Worm (Caenorhabditis elegans) whole organism, mixed stage, embryonic: ENCODE measurements around the gene igdb-3.

Experiments
- M03D4.4 ChIP-seq: sonication (generic microtip); optimal IDR thresholded peaks from 2 replicates; lab custom pipeline; 2017; ENCODE audit warnings: mild to moderate bottlenecking, missing genetic modification characterization, missing compliant biosample characterization
- bed-3 ChIP-seq: fragments of 200-800 bp; sonication (Bioruptor generic); optimal IDR thresholded peaks from 3 replicates; lab custom pipeline; 2018; ENCODE audit warnings: mild to moderate bottlenecking, missing genetic modification characterization, moderate library complexity, missing compliant biosample characterization
- blmp-1 ChIP-seq: fragments of 150-350 bp; optimal IDR thresholded peaks from 2 replicates; lab custom pipeline; 2014; ENCODE audit warnings: missing biosample characterization, missing genetic modification characterization
- ceh-39 ChIP-seq: fragments of 150-350 bp; optimal IDR thresholded peaks from 2 replicates; lab custom pipeline; 2014; ENCODE audit warnings: missing biosample characterization, missing genetic modification characterization
- ceh-83 ChIP-seq: fragments of 200-800 bp; sonication (Bioruptor generic); optimal IDR thresholded peaks from 2 replicates; lab custom pipeline; 2018; ENCODE audit warnings: mild to moderate bottlenecking, missing genetic modification characterization, missing compliant biosample characterization
- ces-1 ChIP-seq: fragments of 150-350 bp; optimal IDR thresholded peaks from 2 replicates; lab custom pipeline; 2014; ENCODE audit warnings: missing biosample characterization, missing genetic modification reagents, missing genetic modification characterization
- cnd-1 ChIP-seq: fragments of 200-800 bp; sonication (Bioruptor generic); optimal IDR thresholded peaks from 2 replicates; lab custom pipeline; 2018; ENCODE audit warnings: mild to moderate bottlenecking, missing genetic modification characterization, missing compliant biosample characterization
- elt-1 ChIP-seq: sonication (generic microtip); optimal IDR thresholded peaks from 2 replicates; lab custom pipeline; 2017; ENCODE audit warnings: missing genetic modification characterization, mild to moderate bottlenecking, missing compliant biosample characterization, antibody characterized with exemption, moderate library complexity, borderline replicate concordance; ENCODE audit not compliant: insufficient read depth
- elt-3 ChIP-seq: fragments of 150-350 bp; optimal IDR thresholded peaks from 2 replicates; lab custom pipeline; 2014; ENCODE audit warnings: missing biosample characterization, missing genetic modification characterization
- flh-1 ChIP-seq: fragments of 200-800 bp; sonication (Bioruptor generic); optimal IDR thresholded peaks from 2 replicates; lab custom pipeline; 2018; ENCODE audit warnings: mild to moderate bottlenecking, missing genetic modification characterization, moderate library complexity, missing compliant biosample characterization
- ham-2 ChIP-seq: fragments of 200-800 bp; sonication (Bioruptor generic); optimal IDR thresholded peaks from 2 replicates; lab custom pipeline; 2018; ENCODE audit warnings: mild to moderate bottlenecking, missing genetic modification characterization, missing compliant biosample characterization
- hlh-1 ChIP-seq: fragments of 150-350 bp; optimal IDR thresholded peaks from 2 replicates; lab custom pipeline; 2014; ENCODE audit warnings: missing biosample characterization, missing genetic modification reagents, missing genetic modification characterization
- lin-13 ChIP-seq: fragments of 150-350 bp; optimal IDR thresholded peaks from 2 replicates; lab custom pipeline; 2014; ENCODE audit warnings: missing biosample characterization, missing genetic modification characterization
- lsy-2 ChIP-seq: fragments of 150-350 bp; optimal IDR thresholded peaks from 2 replicates; lab custom pipeline; 2014; ENCODE audit warnings: missing biosample characterization, missing genetic modification characterization
- mab-5 ChIP-seq: fragments of 150-350 bp; optimal IDR thresholded peaks from 2 replicates; lab custom pipeline; 2014; ENCODE audit warnings: missing biosample characterization, missing genetic modification characterization
- mep-1 ChIP-seq: fragments of 150-350 bp; optimal IDR thresholded peaks from 2 replicates; lab custom pipeline; 2017; ENCODE audit warnings: missing biosample characterization, missing genetic modification reagents, missing genetic modification characterization, inconsistent platforms
- mls-2 ChIP-seq: sonication (generic microtip); optimal IDR thresholded peaks from 2 replicates; lab custom pipeline; 2016; ENCODE audit warnings: mild to moderate bottlenecking, missing genetic modification characterization, moderate library complexity, missing compliant biosample characterization
- nhr-12 ChIP-seq: fragments of 150-350 bp; optimal IDR thresholded peaks from 2 replicates; lab custom pipeline; 2014; ENCODE audit warnings: missing biosample characterization, missing genetic modification characterization
- nhr-2 ChIP-seq: fragments of 150-350 bp; optimal IDR thresholded peaks from 2 replicates; lab custom pipeline; 2014; ENCODE audit warnings: missing biosample characterization, missing genetic modification characterization
- nhr-76 ChIP-seq: sonication (generic microtip); optimal IDR thresholded peaks from 2 replicates; lab custom pipeline; 2017; ENCODE audit warnings: missing biosample characterization, missing genetic modification characterization
- pha-4 ChIP-seq: fragments of 150-350 bp; optimal IDR thresholded peaks from 2 replicates; lab custom pipeline; 2018; ENCODE audit warnings: missing biosample characterization, missing genetic modification reagents, missing genetic modification characterization
- sem-2 ChIP-seq: fragments of 200-800 bp; sonication (Bioruptor generic); optimal IDR thresholded peaks from 2 replicates; lab custom pipeline; 2018; ENCODE audit warnings: mild to moderate bottlenecking, missing genetic modification characterization, missing compliant biosample characterization
- snpc-4 ChIP-seq: fragments of 150-350 bp; optimal IDR thresholded peaks from 2 replicates; lab custom pipeline; 2014; ENCODE audit warnings: missing biosample characterization, missing genetic modification characterization
- sptf-1 ChIP-seq: sonication (generic microtip); optimal IDR thresholded peaks from 2 replicates; lab custom pipeline; 2017; ENCODE audit warnings: mild to moderate bottlenecking, missing genetic modification characterization, moderate library complexity, missing compliant biosample characterization
- tbx-8 ChIP-seq: fragments of 200-800 bp; sonication (Bioruptor generic); optimal IDR thresholded peaks from 2 replicates; lab custom pipeline; 2018; ENCODE audit warnings: mild to moderate bottlenecking, missing genetic modification characterization, moderate library complexity, missing compliant biosample characterization
- unc-120 ChIP-seq: sonication (generic microtip); optimal IDR thresholded peaks from 2 replicates; lab custom pipeline; 2017; ENCODE audit warnings: missing genetic modification characterization, missing compliant biosample characterization; ENCODE audit not compliant: poor library complexity, severe bottlenecking
- unc-62 ChIP-seq: fragments of 150-350 bp; optimal IDR thresholded peaks from 2 replicates; lab custom pipeline; 2014; ENCODE audit warnings: missing biosample characterization, missing genetic modification reagents, missing genetic modification characterization
- zip-8 ChIP-seq: fragments of 150-350 bp; optimal IDR thresholded peaks from 2 replicates; lab custom pipeline; 2014; ENCODE audit warnings: missing biosample characterization, missing genetic modification characterization
- ztf-11 ChIP-seq: fragments of 150-350 bp; optimal IDR thresholded peaks from 2 replicates; lab custom pipeline; 2014; ENCODE audit warnings: missing biosample characterization, missing genetic modification characterization

The igdb-3 gene

DNA sequence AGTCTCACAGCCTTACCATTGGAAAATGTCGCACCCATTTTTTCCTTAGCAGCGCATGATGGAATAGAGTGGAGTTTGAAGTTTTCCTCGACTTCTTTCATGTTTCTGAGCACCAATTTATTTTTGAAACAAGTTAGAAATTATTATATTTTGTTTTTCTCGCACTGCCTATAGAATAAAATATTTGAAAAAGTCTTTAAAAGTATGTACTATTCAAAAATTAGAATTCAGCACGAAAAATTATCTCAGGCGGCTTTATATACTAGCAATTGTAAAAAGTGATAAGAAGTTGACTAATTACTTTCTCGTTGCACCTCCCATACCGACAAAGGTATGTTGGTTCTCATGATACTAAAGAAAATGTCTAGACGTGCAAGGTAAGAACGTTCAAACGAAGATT, 38.3 kb upstream of the igdb-3 start, which contains the start of gene C03B1.9:
TSS of gene C03B1.9 (minus strand) at position 101 of the 400 bp plus-strand sequence.
- TF ChIP-seq bed-3 (GFP tag; lab: Kevin White, UChicago) (no peak), ztf-11 (tag; lab: Kevin White, UChicago) (no peak), elt-3 (tag; lab: Kevin White, UChicago) (no peak), mep-1 (tag; lab: Kevin White, UChicago) (no peak), mls-2 (tag; lab: Kevin White, UChicago) (no peak), ceh-83 (GFP tag; lab: Kevin White, UChicago) (no peak), M03D4.4 (tag; lab: Kevin White, UChicago) (no peak), nhr-12 (no peak), ceh-39 (tag; lab: Kevin White, UChicago) (no peak), unc-62 (no peak), blmp-1 (tag; lab: Kevin White, UChicago) (no peak), lin-13 (tag; lab: Kevin White, UChicago) (no peak), snpc-4 (tag; lab: Kevin White, UChicago) (no peak), tbx-8 (no peak), hlh-1 (tag; lab: Kevin White, UChicago) (no peak), sptf-1 (tag; lab: Kevin White, UChicago) (no peak), lsy-2 (tag; lab: Kevin White, UChicago) (no peak), pha-4 (no peak), nhr-76 (no peak), unc-120 (no peak)

DNA sequence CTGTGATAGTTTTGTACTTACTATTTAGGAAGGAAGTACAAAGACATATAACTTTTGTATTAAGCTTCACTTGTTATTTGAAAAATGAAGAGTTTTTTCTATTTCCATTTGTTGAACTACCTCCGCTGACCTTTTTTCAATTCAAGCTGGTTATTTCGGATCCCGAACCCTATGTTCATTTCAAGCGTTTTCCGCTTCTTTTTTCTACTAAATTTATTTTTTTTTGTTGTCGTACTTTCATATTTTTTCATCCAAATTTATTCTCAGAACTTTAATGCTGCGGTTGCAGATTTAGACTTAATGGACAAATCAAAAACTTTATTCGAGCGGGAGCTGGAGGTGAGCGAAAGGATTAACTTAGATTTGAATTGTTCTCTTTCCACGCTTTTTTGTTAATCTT, 35.3 kb upstream of the igdb-3 start, which contains the start of gene C03B1.6:
TSS of gene C03B1.6 (plus strand) at position 301 of the 400 bp plus-strand sequence.
- TF ChIP-seq M03D4.4 (tag; lab: Kevin White, UChicago) = no peak
- TF ChIP-seq mab-5 (tag; lab: Kevin White, UChicago) = no peak
- no peak for TF ChIP-seq sptf-1 (tag; lab: Kevin White, UChicago)
- TF ChIP-seq lin-13 (tag; lab: Kevin White, UChicago) = no peak
- no peak for TF ChIP-seq unc-120
- TF ChIP-seq ces-1 (GFP tag; lab: Kevin White, UChicago) = no peak
- TF ChIP-seq pha-4 = no peak
- no peak for TF ChIP-seq ham-2 (GFP tag; lab: Kevin White, UChicago)
- TF ChIP-seq lsy-2 (tag; lab: Kevin White, UChicago) = no peak
- TF ChIP-seq nhr-12 = no peak
- TF ChIP-seq nhr-2 (tag; lab: Kevin White, UChicago) = no peak
- TF ChIP-seq hlh-1 (tag; lab: Kevin White, UChicago) = no peak
- TF ChIP-seq zip-8 (tag; lab: Kevin White, UChicago) = no peak
- no peak for TF ChIP-seq elt-1 (tag; lab: Kevin White, UChicago)
- TF ChIP-seq tbx-8 = no peak

DNA sequence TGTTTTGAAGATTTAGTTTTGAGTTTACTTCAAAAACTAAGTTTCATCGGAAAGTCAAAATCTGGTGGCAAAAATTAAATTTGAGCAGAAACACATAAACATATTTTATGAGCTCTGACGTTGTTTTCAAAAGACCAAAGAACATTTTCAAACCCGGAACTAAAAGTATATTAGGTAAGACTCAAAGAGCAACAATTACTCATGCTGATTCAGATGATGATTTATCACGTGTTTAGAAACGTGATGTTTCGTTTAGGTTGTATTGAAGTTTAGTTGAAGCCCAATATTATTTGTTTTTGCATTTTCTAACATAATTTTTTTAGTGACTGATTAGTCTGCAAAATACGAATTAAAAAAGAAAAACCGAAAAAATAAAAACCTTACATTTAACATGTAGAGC, 31.5 kb upstream of the igdb-3 start:
- TF ChIP-seq nhr-12 = no peak

DNA sequence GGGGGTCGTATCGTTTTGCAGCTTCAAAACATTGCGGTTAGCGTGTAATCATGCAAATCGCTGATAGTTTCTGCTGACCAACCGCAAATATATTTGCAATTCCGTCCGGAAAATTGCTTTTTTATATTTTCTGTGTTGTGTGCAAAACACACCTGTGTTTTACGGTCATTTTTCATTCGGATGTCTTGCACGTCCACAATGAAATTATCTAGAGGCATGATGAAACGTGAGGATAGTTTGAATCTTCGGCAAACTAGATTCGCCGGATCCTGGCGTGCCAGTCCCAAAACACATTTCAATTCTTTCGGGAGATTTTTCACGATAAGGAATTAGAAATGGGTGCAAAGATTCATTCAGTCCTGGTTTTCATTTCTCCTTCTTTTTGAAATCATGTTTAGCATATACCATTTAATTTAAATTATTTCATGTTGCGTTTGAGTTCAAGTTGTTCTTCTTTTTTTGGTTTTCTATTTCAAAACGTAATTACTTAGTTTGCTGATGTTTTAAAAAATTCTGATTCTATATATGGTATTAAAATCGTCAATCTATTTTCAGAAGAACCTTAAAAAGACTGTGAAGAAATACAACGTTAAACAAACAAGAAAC, 30.2 kb upstream of the igdb-3 start, which contains the start of gene C03B1.5:
TSS of gene C03B1.5 (plus strand) at position 556 of the 606 bp plus-strand sequence.
- TF ChIP-seq ceh-83 (GFP tag; lab: Kevin White, UChicago) (no peak), ham-2 (GFP tag; lab: Kevin White, UChicago) (no peak), tbx-8 (no peak)

DNA sequence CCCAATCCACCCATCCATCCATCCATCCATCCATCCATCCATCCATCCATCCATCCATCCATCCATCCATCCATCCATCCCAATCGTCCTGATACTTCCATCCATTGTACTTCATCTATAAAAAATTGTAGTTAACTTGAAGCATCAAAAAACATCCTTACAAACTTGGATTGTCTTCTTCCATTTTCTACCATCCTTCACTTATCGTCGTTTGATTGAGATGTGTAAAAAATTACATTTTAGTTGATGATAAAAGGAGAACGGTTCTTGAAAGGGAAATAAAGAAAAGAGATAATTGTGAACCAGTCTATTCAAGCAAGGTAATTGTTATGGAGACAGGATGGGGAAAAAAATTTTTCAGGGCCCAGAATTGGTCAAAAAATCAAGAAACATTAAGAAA, 27.5 kb upstream of the igdb-3 start, which contains the start of gene C03B1.10:
TSS of gene C03B1.10 (minus strand) at position 101 of the 400 bp plus-strand sequence.
- TF ChIP-seq M03D4.4 (tag; lab: Kevin White, UChicago) (no peak), mep-1 (tag; lab: Kevin White, UChicago) (no peak), sptf-1 (tag; lab: Kevin White, UChicago) (no peak), flh-1 (no peak), mls-2 (tag; lab: Kevin White, UChicago) (no peak), nhr-2 (tag; lab: Kevin White, UChicago) (no peak), tbx-8 (no peak), sem-2 (GFP tag; lab: Kevin White, UChicago) (no peak), cnd-1 (tag; lab: Kevin White, UChicago) (no peak), snpc-4 (tag; lab: Kevin White, UChicago) (no peak), nhr-76 (no peak)
